Fruit fly (Drosophila melanogaster) whole organism, embryonic: ENCODE data around the gene CG11353.

Experiments
- Awh ChIP-seq: fragments of 200-800 bp; sonication (Bioruptor generic); IDR thresholded peaks from 2 replicates; pipeline ENCODE4, ENCODE4 v1.3.6; 2022; ENCODE audit warnings: missing biosample characterization, missing genetic modification characterization
- Bgb ChIP-seq: fragments of 200-800 bp; sonication (Bioruptor generic); IDR thresholded peaks from 2 replicates; pipeline ENCODE4 v1.3.6; 2022; ENCODE audit warnings: missing biosample characterization, missing genetic modification characterization; ENCODE audit not compliant: partially characterized antibody
- Blimp-1 ChIP-seq: fragments of 200-800 bp; sonication (Bioruptor generic); optimal IDR thresholded peaks from 3 replicates; lab custom pipeline; 2018; ENCODE audit warnings: missing biosample characterization, missing genetic modification characterization, mild to moderate bottlenecking, moderate library complexity, missing genetic modification reagents
- CG11723 ChIP-seq: fragments of 200-800 bp; sonication (Bioruptor generic); optimal IDR thresholded peaks from 2 replicates; lab custom pipeline; 2017; ENCODE audit warnings: missing biosample characterization, mild to moderate bottlenecking, missing genetic modification characterization
- CG12219 ChIP-seq: fragments of 200-800 bp; sonication (Bioruptor generic); optimal IDR thresholded peaks from 3 replicates; lab custom pipeline; 2018; ENCODE audit warnings: missing biosample characterization, mild to moderate bottlenecking, missing genetic modification characterization
- CG13894 ChIP-seq: fragments of 200-800 bp; sonication (Bioruptor generic); optimal IDR thresholded peaks from 3 replicates; lab custom pipeline; 2018; ENCODE audit warnings: missing biosample characterization, mild to moderate bottlenecking, missing genetic modification characterization, moderate library complexity
- CG14441 ChIP-seq: fragments of 200-800 bp; sonication (Bioruptor generic); IDR thresholded peaks from 2 replicates; pipeline ENCODE4 v1.3.6; 2022; ENCODE audit warnings: missing biosample characterization, missing genetic modification characterization
- CG18476 ChIP-seq: fragments of 200-800 bp; sonication (Bioruptor generic); optimal IDR thresholded peaks from 2 replicates; lab custom pipeline; 2016; ENCODE audit warnings: missing biosample characterization, mild to moderate bottlenecking, missing genetic modification characterization
- CG2116 ChIP-seq: fragments of 200-800 bp; sonication (Bioruptor generic); optimal IDR thresholded peaks from 3 replicates; lab custom pipeline; 2018; ENCODE audit warnings: missing biosample characterization, mild to moderate bottlenecking, missing genetic modification characterization
- CG2889 ChIP-seq: fragments of 200-800 bp; sonication (Bioruptor generic); IDR thresholded peaks from 3 replicates; pipeline ENCODE4 v1.3.6; 2022; ENCODE audit warnings: missing biosample characterization, missing genetic modification characterization
- CG3726 ChIP-seq: fragments of 200-800 bp; sonication (Bioruptor generic); IDR thresholded peaks from 3 replicates; pipeline ENCODE4, ENCODE4 v1.3.6; 2022; ENCODE audit warnings: missing biosample characterization, missing genetic modification characterization
- CG4730 ChIP-seq: fragments of 200-800 bp; sonication (Bioruptor generic); IDR thresholded peaks from 2 replicates; pipeline ENCODE4 v1.3.6; 2022; ENCODE audit warnings: missing biosample characterization, missing genetic modification characterization
- CG8388 ChIP-seq: fragments of 200-800 bp; sonication (Bioruptor generic); optimal IDR thresholded peaks from 2 replicates; lab custom pipeline; 2019; ENCODE audit warnings: missing biosample characterization, mild to moderate bottlenecking, missing genetic modification characterization, moderate library complexity
- D19B ChIP-seq: fragments of 200-800 bp; sonication (Bioruptor generic); optimal IDR thresholded peaks from 2 replicates; lab custom pipeline; 2017; ENCODE audit warnings: missing biosample characterization, mild to moderate bottlenecking, missing genetic modification characterization
- Dfd ChIP-seq, 2 experiments: fragments of >200 bp; optimal IDR thresholded peaks; 2 replicates each; lab custom pipeline; 2017; ENCODE audit warnings: missing biosample characterization in 2 of 2, missing genetic modification characterization in 2 of 2
- Dref ChIP-seq: fragments of 200-800 bp; sonication (Bioruptor generic); IDR thresholded peaks from 2 replicates; pipeline ENCODE4 v1.3.6; 2022; ENCODE audit warnings: missing biosample characterization, missing genetic modification characterization
- Drgx ChIP-seq: fragments of 200-800 bp; sonication (Bioruptor generic); IDR thresholded peaks from 2 replicates; pipeline ENCODE4 v1.3.6; 2022; ENCODE audit warnings: missing biosample characterization, missing genetic modification characterization
- E2f1 ChIP-seq: fragments of 200-800 bp; sonication (Bioruptor generic); IDR thresholded peaks from 2 replicates; pipeline ENCODE4 v1.3.6; 2022; ENCODE audit warnings: missing biosample characterization, missing genetic modification characterization
- Fer2 ChIP-seq: fragments of 200-800 bp; sonication (Bioruptor generic); optimal IDR thresholded peaks from 2 replicates; lab custom pipeline; 2018; ENCODE audit warnings: missing biosample characterization, mild to moderate bottlenecking, missing genetic modification characterization, moderate library complexity
- Poxn ChIP-seq: fragments of 200-800 bp; sonication (Bioruptor generic); IDR thresholded peaks from 2 replicates; pipeline ENCODE4 v1.3.6; 2022; ENCODE audit warnings: missing biosample characterization, missing genetic modification characterization
- Rfx ChIP-seq: fragments of 200-800 bp; sonication (Bioruptor generic); IDR thresholded peaks from 2 replicates; pipeline ENCODE4 v1.3.6; 2022; ENCODE audit warnings: missing biosample characterization, missing genetic modification characterization
- Sry-δ ChIP-seq: fragments of 200-800 bp; sonication (Bioruptor generic); optimal IDR thresholded peaks from 2 replicates; lab custom pipeline; 2016; ENCODE audit warnings: missing biosample characterization, missing genetic modification characterization
- bowl ChIP-seq: fragments of 200-800 bp; sonication (Bioruptor generic); IDR thresholded peaks from 2 replicates; pipeline ENCODE4 v1.3.6; 2022; ENCODE audit warnings: missing biosample characterization, missing genetic modification characterization
- btn ChIP-seq: fragments of 200-800 bp; sonication (Bioruptor generic); optimal IDR thresholded peaks from 2 replicates; lab custom pipeline; 2016; ENCODE audit warnings: missing biosample characterization, missing genetic modification characterization
- cwo ChIP-seq: fragments of 200-800 bp; sonication (Bioruptor generic); optimal IDR thresholded peaks from 3 replicates; lab custom pipeline; 2017; ENCODE audit warnings: missing biosample characterization, missing genetic modification characterization, mild to moderate bottlenecking, moderate library complexity, missing genetic modification reagents
- exex ChIP-seq: fragments of 200-800 bp; sonication (Bioruptor generic); optimal IDR thresholded peaks from 4 replicates; lab custom pipeline; 2018; ENCODE audit warnings: missing biosample characterization, mild to moderate bottlenecking, missing genetic modification characterization, moderate library complexity
- ftz-f1 ChIP-seq: fragments of 200-800 bp; sonication (Bioruptor generic); optimal IDR thresholded peaks from 2 replicates; lab custom pipeline; 2016; ENCODE audit warnings: missing biosample characterization, missing genetic modification characterization
- jigr1 ChIP-seq: fragments of 200-800 bp; sonication (Bioruptor generic); IDR thresholded peaks from 3 replicates; pipeline ENCODE4 v1.3.6; 2022; ENCODE audit warnings: missing biosample characterization, missing genetic modification characterization
- oc ChIP-seq: fragments of 200-800 bp; sonication (Bioruptor generic); optimal IDR thresholded peaks from 2 replicates; lab custom pipeline; 2018; ENCODE audit warnings: missing biosample characterization, mild to moderate bottlenecking, missing genetic modification characterization, moderate library complexity
- org-1 ChIP-seq: fragments of 200-800 bp; sonication (Bioruptor generic); optimal IDR thresholded peaks from 2 replicates; lab custom pipeline; 2017; ENCODE audit warnings: missing biosample characterization, missing genetic modification characterization
- psq ChIP-seq: fragments of 200-800 bp; sonication (Bioruptor generic); optimal IDR thresholded peaks from 2 replicates; lab custom pipeline; 2017; ENCODE audit warnings: missing biosample characterization, missing genetic modification characterization
- ro ChIP-seq: fragments of 200-800 bp; sonication (Bioruptor generic); IDR thresholded peaks from 2 replicates; pipeline ENCODE4 v1.3.6; 2022; ENCODE audit warnings: missing biosample characterization, missing genetic modification characterization
- schlank ChIP-seq: fragments of 200-800 bp; sonication (Bioruptor generic); optimal IDR thresholded peaks from 2 replicates; lab custom pipeline; 2018; ENCODE audit warnings: missing biosample characterization, mild to moderate bottlenecking, missing genetic modification characterization
- sens ChIP-seq: fragments of 200-800 bp; sonication (Bioruptor generic); peaks from one replicate; lab custom pipeline; 2016; ENCODE audit warnings: missing biosample characterization, missing genetic modification characterization
- sr ChIP-seq: fragments of 200-800 bp; sonication (Bioruptor generic); IDR thresholded peaks from 3 replicates; pipeline ENCODE4 v1.3.6; 2022; ENCODE audit warnings: missing biosample characterization, missing genetic modification characterization
- stc ChIP-seq: fragments of 200-800 bp; sonication (Bioruptor generic); IDR thresholded peaks from 2 replicates; pipeline ENCODE4 v1.3.6; 2022; ENCODE audit warnings: missing biosample characterization, missing genetic modification characterization
- stwl ChIP-seq: fragments of 200-800 bp; sonication (Bioruptor generic); optimal IDR thresholded peaks from 3 replicates; lab custom pipeline; 2018; ENCODE audit warnings: missing biosample characterization, mild to moderate bottlenecking, missing genetic modification characterization, moderate library complexity
- zen ChIP-seq: fragments of 200-800 bp; sonication (Bioruptor generic); optimal IDR thresholded peaks from 3 replicates; lab custom pipeline; 2018; ENCODE audit warnings: missing biosample characterization, mild to moderate bottlenecking, missing genetic modification characterization, moderate library complexity
- zf30C ChIP-seq: fragments of 200-800 bp; sonication (Bioruptor generic); optimal IDR thresholded peaks from 3 replicates; lab custom pipeline; 2018; ENCODE audit warnings: missing biosample characterization, mild to moderate bottlenecking, missing genetic modification characterization

CG11353 gene

DNA sequence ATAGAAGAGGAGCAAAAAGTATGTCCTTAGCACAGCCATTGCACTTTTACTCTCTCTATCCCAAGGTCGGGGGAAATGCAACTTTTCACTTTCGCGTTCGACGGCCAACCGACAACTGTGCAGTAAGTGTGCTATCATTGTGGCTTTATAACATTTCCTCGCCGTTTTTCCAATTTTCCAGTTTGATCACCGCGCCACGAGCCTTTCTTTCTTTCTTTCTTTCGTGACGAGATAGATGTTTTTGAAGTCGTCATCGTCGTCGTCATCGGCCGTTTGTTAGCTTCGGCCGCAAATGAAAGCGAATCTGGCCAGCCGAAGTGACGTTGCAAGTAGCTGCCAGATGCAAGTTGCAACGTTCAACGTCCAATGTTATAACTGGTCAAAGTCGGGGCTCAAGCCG, 32.6 kb upstream of the CG11353 start, which contains the start of gene CG13720:
TSS of gene CG13720 (minus strand) at position 101 of the 400 bp plus-strand sequence.
- TF ChIP-seq Blimp-1 (GFP tag; lab: Kevin White, UChicago) (peak; percentile 67), Dref (GFP tag; lab: Robert Waterston, UW) (no peak)
- TF ChIP-seq, all 482 proteins: peak for 1

DNA sequence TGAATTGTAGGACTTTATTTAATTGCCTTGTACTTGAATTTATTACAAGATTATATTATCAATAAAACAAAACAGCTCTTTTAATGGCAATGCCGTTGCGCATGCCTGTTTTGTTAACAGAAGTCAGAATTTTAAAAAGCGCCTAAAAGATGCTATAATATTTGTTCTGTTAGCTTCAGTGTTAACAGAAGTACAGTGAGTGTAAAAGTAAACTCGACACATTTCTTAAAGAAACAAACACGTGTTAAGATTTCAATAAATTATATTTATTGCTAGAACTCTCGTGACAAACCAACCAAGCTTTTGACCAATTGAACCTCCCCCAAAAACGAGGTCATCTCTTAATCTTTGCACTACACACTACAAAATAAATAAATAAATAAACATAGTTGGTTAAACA, 31.6 kb upstream of the CG11353 start:
- TF ChIP-seq org-1 (GFP tag; lab: Kevin White, UChicago) (no peak), CG12219 (no peak), D19B (GFP tag; lab: Kevin White, UChicago) (no peak), schlank (tag; lab: Kevin White, UChicago) (no peak), CG4730 (no peak), Awh (GFP tag; lab: Robert Waterston, UW) (no peak), jigr1 (GFP tag; lab: Robert Waterston, UW) (no peak), stwl (tag; lab: Kevin White, UChicago) (peak; percentile 39), CG8388 (GFP tag; lab: Kevin White, UChicago) (peak; percentile 91)

DNA sequence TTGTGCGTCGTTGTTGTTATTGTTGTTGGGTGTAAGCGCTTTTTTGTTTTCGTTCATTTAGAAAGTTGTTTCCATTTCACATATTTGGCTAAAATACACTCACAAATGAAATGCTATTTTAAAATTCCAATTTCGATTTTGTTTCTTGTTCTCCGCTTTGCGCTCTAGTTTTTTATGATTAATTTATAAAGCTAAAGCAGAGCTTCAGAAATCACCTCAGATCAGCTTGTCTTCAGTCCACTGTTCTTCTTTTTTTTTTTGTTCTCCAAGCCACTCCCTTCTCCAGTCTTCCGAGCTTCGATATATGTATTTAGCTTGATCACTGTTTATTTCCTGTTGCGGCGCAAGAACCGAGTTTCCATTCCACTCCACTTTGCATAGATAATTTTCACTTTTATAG, 25.1 kb upstream of the CG11353 start:
- TF ChIP-seq Blimp-1 (GFP tag; lab: Kevin White, UChicago) (peak; percentile 43), oc (tag; lab: Kevin White, UChicago) (no peak)

DNA sequence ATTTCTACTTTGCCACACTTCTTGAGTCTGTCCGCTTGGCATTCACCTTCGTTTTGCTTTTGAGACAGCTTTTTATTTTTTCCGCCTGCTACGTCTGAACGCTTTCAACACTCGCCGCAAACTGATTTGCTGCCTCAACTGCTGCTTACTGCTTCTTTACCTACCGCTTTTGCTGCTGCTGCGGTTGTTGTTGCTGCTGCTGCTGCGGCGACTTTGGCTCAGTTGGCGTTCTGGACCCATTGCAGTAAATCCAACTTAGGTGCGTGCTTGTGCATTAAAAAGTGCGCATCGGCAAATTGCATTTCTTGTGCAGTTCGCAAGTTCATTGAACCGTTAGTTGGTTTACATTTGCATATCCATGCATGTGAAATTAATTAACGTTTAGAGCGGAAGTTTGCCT, 24.7 kb upstream of the CG11353 start, which contains the start of gene NT1:
TSS of gene NT1 (minus strand) at position 127 of the 400 bp plus-strand sequence.
- TF ChIP-seq Dfd (GFP tag; optimal IDR thresholded peaks at IDR 0.05; lab: Kevin White, UChicago), result peak in 1 of 2 experiments; percentile 50
- TF ChIP-seq CG3726 (GFP tag; lab: Robert Waterston, UW), result no peak
- TF ChIP-seq Sry-δ (GFP tag; lab: Kevin White, UChicago), result no peak
- no peak for TF ChIP-seq Poxn (GFP tag; lab: Robert Waterston, UW)
- TF ChIP-seq CG13894, result no peak
- no peak for TF ChIP-seq Rfx (GFP tag; lab: Robert Waterston, UW)
- TF ChIP-seq Drgx (GFP tag; lab: Robert Waterston, UW), result 0 out of 2 replicates have a peak, but pooled peaks have one; percentile 13
- no peak for TF ChIP-seq stc
- TF ChIP-seq CG2116, result no peak
- no peak for TF ChIP-seq ro (GFP tag; lab: Robert Waterston, UW)
- no peak for TF ChIP-seq sens (GFP tag; lab: Kevin White, UChicago)
- TF ChIP-seq Fer2, result no peak
- peak; percentile 15; the same call in 1 of the 2 replicates for TF ChIP-seq Awh (GFP tag; lab: Robert Waterston, UW)
- no peak for TF ChIP-seq Bgb (GFP tag; lab: Robert Waterston, UW)
- TF ChIP-seq zen (tag; lab: Kevin White, UChicago), result no peak
- no peak for TF ChIP-seq bowl (GFP tag; lab: Robert Waterston, UW)
- TF ChIP-seq CG2889 (GFP tag; lab: Robert Waterston, UW), result no peak
- TF ChIP-seq CG11723 (GFP tag; lab: Kevin White, UChicago), result no peak
- no peak for TF ChIP-seq ftz-f1 (GFP tag; lab: Kevin White, UChicago)
- TF ChIP-seq sr (GFP tag; lab: Robert Waterston, UW), result 0 out of 3 replicates have a peak, but pooled peaks have one; percentile 25
- TF ChIP-seq cwo (GFP tag; lab: Kevin White, UChicago), result no peak
- no peak for TF ChIP-seq zf30C (GFP tag; lab: Kevin White, UChicago)
- TF ChIP-seq CG14441 (GFP tag; lab: Robert Waterston, UW), result no peak
- no peak for TF ChIP-seq psq (GFP tag; lab: Kevin White, UChicago)
- no peak for TF ChIP-seq E2f1 (GFP tag; lab: Robert Waterston, UW)
- no peak for TF ChIP-seq exex (tag; lab: Kevin White, UChicago)
- TF ChIP-seq CG18476, result no peak
- no peak for TF ChIP-seq btn (GFP tag; lab: Kevin White, UChicago)
